Fruit fly (Drosophila melanogaster) whole organism, embryonic: ENCODE results near the gene CG32320.

Source experiments
- Atf3 ChIP-seq: fragments of 200-800 bp; sonication (Bioruptor generic); optimal IDR thresholded peaks from 3 replicates; lab custom pipeline; 2016; ENCODE audit warnings: missing biosample characterization, missing genetic modification characterization
- B-H1 ChIP-seq: fragments of 200-800 bp; sonication (Bioruptor generic); IDR thresholded peaks from 3 replicates; pipeline ENCODE4 v1.3.6; 2022; ENCODE audit warnings: missing biosample characterization, missing genetic modification characterization
- CG10431 ChIP-seq: fragments of 200-800 bp; sonication (Bioruptor generic); optimal IDR thresholded peaks from 3 replicates; lab custom pipeline; 2018; ENCODE audit warnings: missing biosample characterization, mild to moderate bottlenecking, missing genetic modification characterization
- CG11247 ChIP-seq: fragments of 200-800 bp; sonication (Bioruptor generic); IDR thresholded peaks from 2 replicates; pipeline ENCODE4 v1.3.6; 2022; ENCODE audit warnings: missing biosample characterization, missing genetic modification characterization
- CG11504 ChIP-seq: fragments of 200-800 bp; sonication (Bioruptor generic); optimal IDR thresholded peaks from 3 replicates; lab custom pipeline; 2019; ENCODE audit warnings: missing biosample characterization, mild to moderate bottlenecking, missing genetic modification characterization, moderate library complexity
- CG13296 ChIP-seq: fragments of 200-800 bp; sonication (Bioruptor generic); optimal IDR thresholded peaks from 3 replicates; lab custom pipeline; 2018; ENCODE audit warnings: missing biosample characterization, mild to moderate bottlenecking, missing genetic modification characterization
- CG13624 ChIP-seq: fragments of 200-800 bp; sonication (Bioruptor generic); optimal IDR thresholded peaks from 2 replicates; lab custom pipeline; 2016; ENCODE audit warnings: missing biosample characterization, missing genetic modification characterization
- CG13894 ChIP-seq: fragments of 200-800 bp; sonication (Bioruptor generic); optimal IDR thresholded peaks from 3 replicates; lab custom pipeline; 2018; ENCODE audit warnings: missing biosample characterization, mild to moderate bottlenecking, missing genetic modification characterization, moderate library complexity
- CG14667 ChIP-seq: fragments of 200-800 bp; sonication (Bioruptor generic); IDR thresholded peaks from 2 replicates; pipeline ENCODE4 v1.3.6; 2022; ENCODE audit warnings: missing biosample characterization, missing genetic modification characterization
- CG16779 ChIP-seq: fragments of 200-800 bp; sonication (Bioruptor generic); IDR thresholded peaks from 2 replicates; pipeline ENCODE4 v1.3.6; 2022; ENCODE audit warnings: missing biosample characterization, missing genetic modification characterization
- CG17186 ChIP-seq: fragments of 200-800 bp; sonication (Bioruptor generic); optimal IDR thresholded peaks from 3 replicates; lab custom pipeline; 2017; ENCODE audit warnings: missing biosample characterization, missing genetic modification reagents, missing genetic modification characterization
- CG17568 ChIP-seq: fragments of 200-800 bp; sonication (Bioruptor generic); optimal IDR thresholded peaks from 2 replicates; lab custom pipeline; 2018; ENCODE audit warnings: missing biosample characterization, mild to moderate bottlenecking, missing genetic modification characterization, moderate library complexity
- CG31388 ChIP-seq: fragments of 200-800 bp; sonication (Bioruptor generic); optimal IDR thresholded peaks from 2 replicates; lab custom pipeline; 2016; ENCODE audit warnings: missing biosample characterization, missing genetic modification characterization
- CG3847 ChIP-seq: fragments of 200-800 bp; sonication (Bioruptor generic); IDR thresholded peaks from 2 replicates; pipeline ENCODE4 v1.3.6; 2022; ENCODE audit warnings: missing biosample characterization, missing genetic modification characterization
- CG4707 ChIP-seq: fragments of 200-800 bp; sonication (Bioruptor generic); optimal IDR thresholded peaks from 2 replicates; lab custom pipeline; 2018; ENCODE audit warnings: missing biosample characterization, mild to moderate bottlenecking, missing genetic modification characterization, moderate library complexity
- CG6813 ChIP-seq: fragments of 200-800 bp; sonication (Bioruptor generic); optimal IDR thresholded peaks from 2 replicates; lab custom pipeline; 2017; ENCODE audit warnings: missing biosample characterization, missing genetic modification characterization, mild to moderate bottlenecking, moderate library complexity, missing genetic modification reagents
- CG6854 ChIP-seq: fragments of 200-800 bp; sonication (Bioruptor generic); optimal IDR thresholded peaks from 3 replicates; lab custom pipeline; 2017; ENCODE audit warnings: missing biosample characterization, mild to moderate bottlenecking, missing genetic modification characterization
- CG7839 ChIP-seq: fragments of 200-800 bp; sonication (Bioruptor generic); optimal IDR thresholded peaks from 3 replicates; lab custom pipeline; 2018; ENCODE audit warnings: missing biosample characterization, mild to moderate bottlenecking, missing genetic modification characterization, moderate library complexity
- CG8089 ChIP-seq: fragments of 200-800 bp; sonication (Bioruptor generic); optimal IDR thresholded peaks from 3 replicates; lab custom pipeline; 2016; ENCODE audit warnings: missing biosample characterization, missing genetic modification characterization
- CG9437 ChIP-seq: fragments of 200-800 bp; sonication (Bioruptor generic); optimal IDR thresholded peaks from 2 replicates; lab custom pipeline; 2018; ENCODE audit warnings: missing biosample characterization, mild to moderate bottlenecking, missing genetic modification characterization
- CG9876 ChIP-seq: fragments of 200-800 bp; sonication (Bioruptor generic); optimal IDR thresholded peaks from 2 replicates; lab custom pipeline; 2016; ENCODE audit warnings: missing biosample characterization, missing genetic modification characterization
- CHES-1-like ChIP-seq: fragments of 200-800 bp; sonication (Bioruptor generic); optimal IDR thresholded peaks from 2 replicates; lab custom pipeline; 2016; ENCODE audit warnings: missing biosample characterization, missing genetic modification characterization
- E2f2 ChIP-seq: fragments of 200-800 bp; sonication (Bioruptor generic); IDR thresholded peaks from 2 replicates; pipeline ENCODE4 v1.3.6; 2022; ENCODE audit warnings: missing biosample characterization, missing genetic modification characterization
- Eip74EF ChIP-seq, 2 experiments: fragments of 200-800 bp in 1 of 2; fragments of >200 bp in 1 of 2; sonication (Bioruptor generic) in 1 of 2; optimal IDR thresholded peaks; 2 replicates each; lab custom pipeline; 2017 to 2019; ENCODE audit warnings: missing biosample characterization in 2 of 2, missing genetic modification characterization in 2 of 2, mild to moderate bottlenecking in 1 of 2, moderate library complexity in 1 of 2
- H15 ChIP-seq: fragments of 200-800 bp; sonication (Bioruptor generic); IDR thresholded peaks from 3 replicates; pipeline ENCODE4 v1.3.6; 2022; ENCODE audit warnings: missing biosample characterization, missing genetic modification characterization
- H2.0 ChIP-seq: fragments of 200-800 bp; sonication (Bioruptor generic); IDR thresholded peaks from 2 replicates; pipeline ENCODE4 v1.3.6; 2022; ENCODE audit warnings: missing biosample characterization, missing genetic modification characterization
- Hr3 ChIP-seq: fragments of 200-800 bp; sonication (Bioruptor generic); optimal IDR thresholded peaks from 3 replicates; lab custom pipeline; 2016; ENCODE audit warnings: missing biosample characterization, missing genetic modification characterization
- Hr39 ChIP-seq: fragments of >200 bp; optimal IDR thresholded peaks from 2 replicates; lab custom pipeline; 2017
- Meics ChIP-seq: fragments of 200-800 bp; sonication (Bioruptor generic); optimal IDR thresholded peaks from 2 replicates; lab custom pipeline; 2017; ENCODE audit warnings: missing biosample characterization, mild to moderate bottlenecking, missing genetic modification characterization
- Mrtf ChIP-seq: fragments of 200-800 bp; sonication (Bioruptor generic); IDR thresholded peaks from 3 replicates; pipeline ENCODE4 v1.3.6; 2022; ENCODE audit warnings: missing biosample characterization, missing genetic modification characterization
- Neu2 ChIP-seq: fragments of 200-800 bp; sonication (Bioruptor generic); optimal IDR thresholded peaks from 3 replicates; lab custom pipeline; 2016; ENCODE audit warnings: missing biosample characterization, missing genetic modification characterization, borderline replicate concordance
- Poxn ChIP-seq: fragments of 200-800 bp; sonication (Bioruptor generic); IDR thresholded peaks from 2 replicates; pipeline ENCODE4 v1.3.6; 2022; ENCODE audit warnings: missing biosample characterization, missing genetic modification characterization
- Sry-δ ChIP-seq: fragments of 200-800 bp; sonication (Bioruptor generic); optimal IDR thresholded peaks from 2 replicates; lab custom pipeline; 2016; ENCODE audit warnings: missing biosample characterization, missing genetic modification characterization
- bigmax ChIP-seq: fragments of 200-800 bp; sonication (Bioruptor generic); optimal IDR thresholded peaks from 2 replicates; lab custom pipeline; 2018; ENCODE audit warnings: missing biosample characterization, mild to moderate bottlenecking, missing genetic modification characterization
- dimm ChIP-seq: fragments of 200-800 bp; sonication (Bioruptor generic); IDR thresholded peaks from 2 replicates; pipeline ENCODE4 v1.3.6; 2022; ENCODE audit warnings: missing biosample characterization, missing genetic modification characterization
- emc ChIP-seq: fragments of 200-800 bp; sonication (Bioruptor generic); optimal IDR thresholded peaks from 2 replicates; lab custom pipeline; 2016; ENCODE audit warnings: missing biosample characterization, missing genetic modification characterization
- ems ChIP-seq: fragments of 200-800 bp; sonication (Bioruptor generic); optimal IDR thresholded peaks from 3 replicates; lab custom pipeline; 2016; ENCODE audit warnings: missing biosample characterization, missing genetic modification characterization
- eyg ChIP-seq: fragments of 200-800 bp; sonication (Bioruptor generic); optimal IDR thresholded peaks from 3 replicates; lab custom pipeline; 2016; ENCODE audit warnings: missing biosample characterization, missing genetic modification characterization
- ham ChIP-seq: fragments of 200-800 bp; sonication (Bioruptor generic); IDR thresholded peaks from 2 replicates; pipeline ENCODE4 v1.3.6; 2022; ENCODE audit warnings: missing biosample characterization, missing genetic modification characterization
- hth ChIP-seq: fragments of >200 bp; optimal IDR thresholded peaks from 2 replicates; lab custom pipeline; 2017; ENCODE audit warnings: inconsistent platforms
- kay ChIP-seq: fragments of 200-800 bp; sonication (Bioruptor generic); optimal IDR thresholded peaks from 2 replicates; lab custom pipeline; 2016; ENCODE audit warnings: missing biosample characterization, missing genetic modification characterization
- klu ChIP-seq: fragments of 200-800 bp; sonication (Bioruptor generic); IDR thresholded peaks from 2 replicates; pipeline ENCODE4 v1.3.6; 2022; ENCODE audit warnings: missing biosample characterization, missing genetic modification characterization
- luna ChIP-seq: fragments of 200-800 bp; sonication (Bioruptor generic); optimal IDR thresholded peaks from 2 replicates; lab custom pipeline; 2016; ENCODE audit warnings: missing biosample characterization, missing genetic modification characterization
- nmo ChIP-seq: fragments of 200-800 bp; sonication (Bioruptor generic); optimal IDR thresholded peaks from 2 replicates; lab custom pipeline; 2018; ENCODE audit warnings: missing biosample characterization, mild to moderate bottlenecking, missing genetic modification characterization, moderate library complexity
- sisA ChIP-seq: fragments of 200-800 bp; sonication (Bioruptor generic); IDR thresholded peaks from 2 replicates; pipeline ENCODE4 v1.3.6; 2022; ENCODE audit warnings: missing biosample characterization, missing genetic modification characterization
- so ChIP-seq: fragments of 200-800 bp; sonication (Bioruptor generic); IDR thresholded peaks from 3 replicates; pipeline ENCODE4 v1.3.6; 2022; ENCODE audit warnings: missing biosample characterization, missing genetic modification characterization
- stc ChIP-seq: fragments of 200-800 bp; sonication (Bioruptor generic); IDR thresholded peaks from 2 replicates; pipeline ENCODE4 v1.3.6; 2022; ENCODE audit warnings: missing biosample characterization, missing genetic modification characterization
- tap ChIP-seq: fragments of 200-800 bp; optimal IDR thresholded peaks from 3 replicates; lab custom pipeline; 2019; ENCODE audit warnings: missing biosample characterization, mild to moderate bottlenecking, missing genetic modification characterization, moderate library complexity
- tll ChIP-seq, 2 experiments: fragments of 200-800 bp in 1 of 2; fragments of >200 bp in 1 of 2; sonication (Bioruptor generic) in 1 of 2; optimal IDR thresholded peaks; 2 replicates each; lab custom pipeline; 2017 to 2019; ENCODE audit warnings: missing biosample characterization in 2 of 2, missing genetic modification characterization in 2 of 2, mild to moderate bottlenecking in 1 of 2, moderate library complexity in 1 of 2
- yki ChIP-seq: fragments of >200 bp; optimal IDR thresholded peaks from 3 replicates; lab custom pipeline; 2018
- zf30C ChIP-seq: fragments of 200-800 bp; sonication (Bioruptor generic); optimal IDR thresholded peaks from 3 replicates; lab custom pipeline; 2018; ENCODE audit warnings: missing biosample characterization, mild to moderate bottlenecking, missing genetic modification characterization

Gene CG32320

dm6 chr3L:1378862-1379543 lies 19.4 kb upstream of the CG32320 start (continued):
- TF ChIP-seq CG13296 (GFP tag; lab: Kevin White, UChicago) (no peak), B-H1 (GFP tag; lab: Robert Waterston, UW) (peak; percentile 72), H15 (GFP tag; lab: Robert Waterston, UW) (peak; percentile 41; the same call in 1 of the 3 replicates), CG4707 (GFP tag; lab: Kevin White, UChicago) (peak; percentile 13), Hr3 (GFP tag; lab: Kevin White, UChicago) (peak; percentile 31), CG9437 (peak; percentile 26), CG3847 (peak; percentile 21; the same call in 1 of the 2 replicates), nmo (GFP tag; lab: Kevin White, UChicago) (peak; percentile 79), Poxn (GFP tag; lab: Robert Waterston, UW) (no peak), CG6854 (no peak), yki (lab: Kevin White, UChicago) (no peak), emc (no peak), Neu2 (no peak), Sry-δ (GFP tag; lab: Kevin White, UChicago) (no peak), CG13894 (tag; lab: Kevin White, UChicago) (no peak), CG16779 (GFP tag; lab: Robert Waterston, UW) (no peak), CG9876 (GFP tag; lab: Kevin White, UChicago) (no peak), Hr39 (lab: Kevin White, UChicago) (no peak), dimm (GFP tag; lab: Robert Waterston, UW) (peak; percentile 11; the same call in 1 of the 2 replicates), CG11504 (peak; percentile 60), tll (GFP tag; optimal IDR thresholded peaks at IDR 0.05; lab: Kevin White, UChicago) (no peak), CG6813 (GFP tag; lab: Kevin White, UChicago) (peak; percentile 14), zf30C (GFP tag; lab: Kevin White, UChicago) (peak; percentile 38), klu (GFP tag; lab: Robert Waterston, UW) (no peak), CHES-1-like (GFP tag; lab: Kevin White, UChicago) (no peak), CG11247 (GFP tag; lab: Robert Waterston, UW) (no peak; the same call in 1 of the 2 replicates), CG8089 (GFP tag; lab: Kevin White, UChicago) (peak; percentile 11), CG17568 (GFP tag; lab: Kevin White, UChicago) (no peak), stc (GFP tag; lab: Robert Waterston, UW) (peak; percentile 65; the same call in 1 of the 2 replicates), CG7839 (tag; lab: Kevin White, UChicago) (peak; percentile 58), Meics (peak; percentile 11), sisA (GFP tag; lab: Robert Waterston, UW) (peak; percentile 72), kay (GFP tag; lab: Kevin White, UChicago) (no peak), ham (GFP tag; lab: Robert Waterston, UW) (no peak), CG31388 (GFP tag; lab: Kevin White, UChicago) (no peak), CG17186 (GFP tag; lab: Kevin White, UChicago) (no peak), CG13624 (GFP tag; lab: Kevin White, UChicago) (no peak), Mrtf (GFP tag; lab: Robert Waterston, UW) (no peak), hth (lab: Kevin White, UChicago) (no peak), CG14667 (GFP tag; lab: Robert Waterston, UW) (peak; percentile 49), E2f2 (GFP tag; lab: Robert Waterston, UW) (peak; percentile 28; the same call in 1 of the 2 replicates), tap (peak; percentile 69), so (no peak; the same call in 2 of the 3 replicates), bigmax (GFP tag; lab: Kevin White, UChicago) (no peak), H2.0 (GFP tag; lab: Robert Waterston, UW) (peak; percentile 43; the same call in 1 of the 2 replicates), Eip74EF (GFP tag; optimal IDR thresholded peaks at IDR 0.05; lab: Kevin White, UChicago) (peak in 1 of 2 experiments; percentile 21), CG10431 (GFP tag; lab: Kevin White, UChicago) (no peak), Atf3 (GFP tag; lab: Kevin White, UChicago) (peak; percentile 18), luna (no peak), ems (GFP tag; lab: Kevin White, UChicago) (no peak), eyg (GFP tag; lab: Kevin White, UChicago) (peak; percentile 42)
